Worm (Caenorhabditis elegans) whole organism, late embryonic: ENCODE results near the gene F11F1.1.

Experiments used
- C08G9.2 ChIP-seq: sonication (generic microtip); optimal IDR thresholded peaks from 2 replicates; lab custom pipeline; 2016; ENCODE audit warnings: mild to moderate bottlenecking, missing genetic modification characterization, moderate library complexity, missing compliant biosample characterization
- C38D4.7 ChIP-seq: fragments of 200-800 bp; sonication (Bioruptor generic); optimal IDR thresholded peaks from 2 replicates; lab custom pipeline; 2018; ENCODE audit warnings: mild to moderate bottlenecking, missing genetic modification characterization, moderate library complexity, missing compliant biosample characterization
- F13H6.1 ChIP-seq: sonication (generic microtip); optimal IDR thresholded peaks from 2 replicates; lab custom pipeline; 2016; ENCODE audit warnings: missing genetic modification characterization, missing compliant biosample characterization
- K09A11.1 ChIP-seq: sonication (generic microtip); optimal IDR thresholded peaks from 2 replicates; lab custom pipeline; 2017; ENCODE audit warnings: antibody characterized with exemption, mild to moderate bottlenecking, missing genetic modification characterization, missing compliant biosample characterization; ENCODE audit not compliant: insufficient read depth
- T23F11.4 ChIP-seq: fragments of 200-800 bp; sonication (Bioruptor generic); optimal IDR thresholded peaks from 2 replicates; lab custom pipeline; 2018; ENCODE audit warnings: mild to moderate bottlenecking, missing genetic modification characterization, missing compliant biosample characterization
- Y22D7AL.16 ChIP-seq: sonication (generic microtip); optimal IDR thresholded peaks from 2 replicates; lab custom pipeline; 2016; ENCODE audit warnings: missing genetic modification characterization, missing compliant biosample characterization
- ahr-1 ChIP-seq: sonication (generic microtip); optimal IDR thresholded peaks from 2 replicates; lab custom pipeline; 2016; ENCODE audit warnings: missing genetic modification characterization, missing compliant biosample characterization
- ama-1 ChIP-seq: fragments of 150-350 bp; optimal IDR thresholded peaks from 2 replicates; lab custom pipeline; 2014
- ceh-14 ChIP-seq: sonication (generic microtip); optimal IDR thresholded peaks from 2 replicates; lab custom pipeline; 2016; ENCODE audit warnings: missing genotype, missing genetic modification characterization, missing compliant biosample characterization
- ceh-2 ChIP-seq: sonication (generic microtip); optimal IDR thresholded peaks from 2 replicates; lab custom pipeline; 2016; ENCODE audit warnings: missing genotype, missing genetic modification characterization, missing compliant biosample characterization
- dmd-4 ChIP-seq: sonication (generic microtip); optimal IDR thresholded peaks from 2 replicates; lab custom pipeline; 2016; ENCODE audit warnings: borderline replicate concordance, missing genetic modification characterization, missing compliant biosample characterization
- elt-2 ChIP-seq: sonication (generic microtip); optimal IDR thresholded peaks from 2 replicates; lab custom pipeline; 2016; ENCODE audit warnings: missing genetic modification reagents, missing genetic modification characterization, missing compliant biosample characterization
- elt-4 ChIP-seq: sonication (generic microtip); optimal IDR thresholded peaks from 2 replicates; lab custom pipeline; 2016; ENCODE audit warnings: missing genetic modification characterization, missing compliant biosample characterization
- ets-4 ChIP-seq: sonication (generic microtip); optimal IDR thresholded peaks from 2 replicates; lab custom pipeline; 2016; ENCODE audit warnings: missing genetic modification characterization, missing compliant biosample characterization
- eyg-1 ChIP-seq: sonication (generic microtip); optimal IDR thresholded peaks from 2 replicates; lab custom pipeline; 2016; ENCODE audit warnings: missing genotype, missing genetic modification characterization, missing compliant biosample characterization
- fax-1 ChIP-seq: sonication (generic microtip); optimal IDR thresholded peaks from 2 replicates; lab custom pipeline; 2016; ENCODE audit warnings: missing genotype, missing genetic modification characterization, missing compliant biosample characterization
- gmeb-2 ChIP-seq: sonication (generic microtip); optimal IDR thresholded peaks from 2 replicates; lab custom pipeline; 2016; ENCODE audit warnings: missing genetic modification characterization, inconsistent platforms, missing compliant biosample characterization
- hlh-15 ChIP-seq: sonication (generic microtip); optimal IDR thresholded peaks from 2 replicates; lab custom pipeline; 2016; ENCODE audit warnings: missing genetic modification characterization, missing compliant biosample characterization
- hlh-30 ChIP-seq: sonication (generic microtip); optimal IDR thresholded peaks from 2 replicates; lab custom pipeline; 2017; ENCODE audit warnings: antibody characterized with exemption, missing genetic modification characterization, missing compliant biosample characterization; ENCODE audit not compliant: insufficient read depth
- lin-11 ChIP-seq: fragments of 200-800 bp; sonication (Bioruptor generic); optimal IDR thresholded peaks from 2 replicates; lab custom pipeline; 2018; ENCODE audit warnings: mild to moderate bottlenecking, missing genetic modification characterization, missing compliant biosample characterization
- madf-2 ChIP-seq: sonication (generic microtip); optimal IDR thresholded peaks from 2 replicates; lab custom pipeline; 2017; ENCODE audit warnings: missing genetic modification characterization, missing compliant biosample characterization
- nfya-1 ChIP-seq: sonication (generic microtip); optimal IDR thresholded peaks from 2 replicates; lab custom pipeline; 2017; ENCODE audit warnings: missing genetic modification characterization, mild to moderate bottlenecking, missing compliant biosample characterization, antibody characterized with exemption, moderate library complexity
- nhr-11 ChIP-seq: fragments of 150-350 bp; optimal IDR thresholded peaks from 2 replicates; lab custom pipeline; 2014; ENCODE audit warnings: missing biosample characterization, missing genetic modification characterization
- npax-4 ChIP-seq: sonication (generic microtip); optimal IDR thresholded peaks from 2 replicates; lab custom pipeline; 2016; ENCODE audit warnings: missing genetic modification characterization, missing compliant biosample characterization
- pag-3 ChIP-seq: sonication (generic microtip); optimal IDR thresholded peaks from 2 replicates; lab custom pipeline; 2016; ENCODE audit warnings: missing compliant biosample characterization, missing genetic modification characterization, borderline replicate concordance
- pha-2 ChIP-seq: sonication (generic microtip); optimal IDR thresholded peaks from 2 replicates; lab custom pipeline; 2017; ENCODE audit warnings: mild to moderate bottlenecking, missing genetic modification characterization, missing compliant biosample characterization
- pros-1 ChIP-seq: fragments of 150-350 bp; optimal IDR thresholded peaks from 2 replicates; lab custom pipeline; 2014; ENCODE audit warnings: missing biosample characterization, missing genetic modification reagents, missing genetic modification characterization
- ref-2 ChIP-seq: sonication (generic microtip); optimal IDR thresholded peaks from 2 replicates; lab custom pipeline; 2016; ENCODE audit warnings: missing genetic modification characterization, missing compliant biosample characterization
- rnt-1 ChIP-seq: sonication (generic microtip); optimal IDR thresholded peaks from 2 replicates; lab custom pipeline; 2016; ENCODE audit warnings: missing genetic modification characterization, missing compliant biosample characterization
- tbx-2 ChIP-seq: sonication (generic microtip); optimal IDR thresholded peaks from 2 replicates; lab custom pipeline; 2016; ENCODE audit warnings: missing genetic modification characterization, missing compliant biosample characterization
- unc-3 ChIP-seq, 2 experiments: fragments of 200-800 bp in 1 of 2; sonication (Bioruptor generic) in 1 of 2; sonication (generic microtip) in 1 of 2; conservative IDR thresholded peaks in 1 of 2; optimal IDR thresholded peaks in 1 of 2; 2 replicates each; pipeline versions ENCODE4 v1.3.6 to Lab custom; 2016 to 2022; ENCODE audit warnings: missing compliant biosample characterization in 2 of 2, missing genetic modification characterization in 2 of 2, missing genetic modification reagents in 1 of 2
- unc-42 ChIP-seq: sonication (generic microtip); optimal IDR thresholded peaks from 2 replicates; lab custom pipeline; 2016; ENCODE audit warnings: missing genotype, missing genetic modification characterization, missing compliant biosample characterization
- unc-55 ChIP-seq: sonication (generic microtip); optimal IDR thresholded peaks from 2 replicates; lab custom pipeline; 2017; ENCODE audit warnings: missing biosample characterization, missing genetic modification reagents, missing genetic modification characterization

The F11F1.1 gene

ce11 chrIII:13378242-13378641 lies 17.1 kb upstream of the F11F1.1 start, which contains the start of gene T03F6.10:
TSS of gene T03F6.10 (minus strand) at chrIII:13378342.
- TF ChIP-seq eyg-1, result no peak
- TF ChIP-seq, all 69 proteins: peak for 0

ce11 chrIII:13380196-13380595 lies 15.2 kb upstream of the F11F1.1 start, which contains the start of gene T03F6.6:
TSS of gene T03F6.6 (minus strand) at chrIII:13380296.
- no peak for TF ChIP-seq F13H6.1
- TF ChIP-seq ceh-2 (tag; lab: Kevin White, UChicago), result no peak
- TF ChIP-seq pag-3 (tag; lab: Kevin White, UChicago), result no peak
- no peak for TF ChIP-seq ets-4 (tag; lab: Kevin White, UChicago)
- no peak for TF ChIP-seq Y22D7AL.16 (tag; lab: Kevin White, UChicago)
- TF ChIP-seq madf-2 (tag; lab: Kevin White, UChicago), result no peak
- TF ChIP-seq C38D4.7 (GFP tag; lab: Kevin White, UChicago), result no peak
- no peak for TF ChIP-seq ahr-1 (tag; lab: Kevin White, UChicago)
- TF ChIP-seq gmeb-2 (tag; lab: Kevin White, UChicago), result no peak
- TF ChIP-seq ceh-14 (tag; lab: Kevin White, UChicago), result no peak
- TF ChIP-seq hlh-30 (tag; lab: Kevin White, UChicago), result no peak
- TF ChIP-seq rnt-1 (tag; lab: Kevin White, UChicago), result no peak
- TF ChIP-seq elt-4 (tag; lab: Kevin White, UChicago), result no peak
- no peak for TF ChIP-seq ama-1 (lab: Kevin White, UChicago)
- no peak for TF ChIP-seq K09A11.1 (tag; lab: Kevin White, UChicago)

ce11 chrIII:13380881-13381280 lies 14.5 kb upstream of the F11F1.1 start:
- TF ChIP-seq Y22D7AL.16 (tag; lab: Kevin White, UChicago) (no peak), madf-2 (tag; lab: Kevin White, UChicago) (no peak), nhr-11 (no peak), pros-1 (no peak), fax-1 (tag; lab: Kevin White, UChicago) (no peak), hlh-15 (tag; lab: Kevin White, UChicago) (no peak), C08G9.2 (tag; lab: Kevin White, UChicago) (no peak), T23F11.4 (no peak), ama-1 (lab: Kevin White, UChicago) (no peak), lin-11 (tag; lab: Kevin White, UChicago) (no peak), dmd-4 (tag; lab: Kevin White, UChicago) (no peak), pha-2 (tag; lab: Kevin White, UChicago) (no peak)

ce11 chrIII:13381684-13382083 lies 13.7 kb upstream of the F11F1.1 start:
- TF ChIP-seq unc-3 (GFP tag; conservative IDR thresholded peaks at IDR 0.05; lab: Robert Waterston, UW), result no peak
- TF ChIP-seq unc-3 (tag; optimal IDR thresholded peaks at IDR 0.05; lab: Kevin White, UChicago), result no peak
- peak; percentile 26 for TF ChIP-seq unc-42

- TF ChIP-seq unc-55 (no peak), nfya-1 (tag; lab: Kevin White, UChicago) (peak; percentile 58), F13H6.1 (no peak), unc-42 (no peak), npax-4 (tag; lab: Kevin White, UChicago) (no peak)
Observed at ce11 chrIII:13383159-13383558, 12.2 kb upstream of the F11F1.1 start.

- no peak for TF ChIP-seq tbx-2 (tag; lab: Kevin White, UChicago)
- TF ChIP-seq C38D4.7 (GFP tag; lab: Kevin White, UChicago), result no peak
- no peak for TF ChIP-seq ceh-14 (tag; lab: Kevin White, UChicago)
- no peak for TF ChIP-seq lin-11 (tag; lab: Kevin White, UChicago)
- TF ChIP-seq ref-2 (tag; lab: Kevin White, UChicago), result no peak
- TF ChIP-seq elt-2 (tag; lab: Kevin White, UChicago), result no peak
- no peak for TF ChIP-seq hlh-15 (tag; lab: Kevin White, UChicago)
Observed at ce11 chrIII:13385850-13386249, 9.5 kb upstream of the F11F1.1 start, which contains the start of gene T03F6.4. TSS of gene T03F6.4 (plus strand) at chrIII:13386150.
